Worm (Caenorhabditis elegans): ENCODE measurements around the gene F59A6.13.

Gene F59A6.13

ce11 chrII:5057315-5057714 lies 34.7 kb downstream of the F59A6.13 start (continued):
- TF ChIP-seq sptf-1 (tag; optimal IDR thresholded peaks at IDR 0.05) = no peak
- TF ChIP-seq dpl-1 (GFP tag; optimal IDR thresholded peaks at IDR 0.05) = peak; percentile 31 to 47 (median 44)
- TF ChIP-seq mab-9 (GFP tag; IDR thresholded peaks at IDR 0.05) = 0 out of 2 replicates have a peak, but pooled peaks have one; percentile 43
- no peak for TF ChIP-seq zag-1 (tag; optimal IDR thresholded peaks at IDR 0.05)
- TF ChIP-seq sup-37 (GFP tag; optimal IDR thresholded peaks at IDR 0.05) = no peak
- TF ChIP-seq lin-14 (GFP tag; optimal IDR thresholded peaks at IDR 0.05) = peak; percentile 53
- TF ChIP-seq nhr-12 (tag; optimal IDR thresholded peaks at IDR 0.05) = no peak
- no peak for TF ChIP-seq hlh-4 (tag; optimal IDR thresholded peaks at IDR 0.05)
- TF ChIP-seq lin-13 (GFP tag; optimal IDR thresholded peaks at IDR 0.05) = peak; percentile 62
- peak; percentile 76 for TF ChIP-seq nhr-20 (tag; optimal IDR thresholded peaks at IDR 0.05)
- TF ChIP-seq fkh-10 (GFP tag; optimal IDR thresholded peaks at IDR 0.05) = no peak
- peak; percentile 89 for TF ChIP-seq elt-2 (tag; optimal IDR thresholded peaks at IDR 0.05)
- no peak for TF ChIP-seq irx-1 (tag; optimal IDR thresholded peaks at IDR 0.05)
- TF ChIP-seq ceh-88 (GFP tag; IDR thresholded peaks at IDR 0.05) = no peak
- TF ChIP-seq nhr-77 (tag; optimal IDR thresholded peaks at IDR 0.05) = peak; percentile 23
- TF ChIP-seq ceh-63 (GFP tag; optimal IDR thresholded peaks at IDR 0.05) = no peak
- TF ChIP-seq skn-1 (tag; optimal IDR thresholded peaks at IDR 0.05) = peak; percentile 43
- TF ChIP-seq rnt-1 (tag; optimal IDR thresholded peaks at IDR 0.05) = peak; percentile 85
- peak in 2 of 3 experiments; percentile 11 for TF ChIP-seq ceh-82 (tag; optimal IDR thresholded peaks at IDR 0.05)
- peak; percentile 49 for TF ChIP-seq xbp-1 (tag; optimal IDR thresholded peaks at IDR 0.05)
- no peak for TF ChIP-seq tlp-1 (tag; optimal IDR thresholded peaks at IDR 0.05)
- TF ChIP-seq efl-3 (GFP tag; optimal IDR thresholded peaks at IDR 0.05) = no peak
- no peak for TF ChIP-seq alr-1 (tag; optimal IDR thresholded peaks at IDR 0.05; ENCODE audit: borderline replicate concordance)
- TF ChIP-seq egl-13 (tag; optimal IDR thresholded peaks at IDR 0.05) = no peak
- no peak for TF ChIP-seq nhr-76 (tag; optimal IDR thresholded peaks at IDR 0.05)
- TF ChIP-seq zip-4 (GFP tag; optimal IDR thresholded peaks at IDR 0.05) = peak; percentile 32
- peak; percentile 59 for TF ChIP-seq swsn-7 (tag; optimal IDR thresholded peaks at IDR 0.05)
- peak; percentile 74 for TF ChIP-seq nhr-71 (tag; optimal IDR thresholded peaks at IDR 0.05)
- no peak for TF ChIP-seq unc-62 (GFP tag; optimal IDR thresholded peaks at IDR 0.05)
- TF ChIP-seq lsy-2 (tag; optimal IDR thresholded peaks at IDR 0.05) = peak; percentile 76 to 79
- TF ChIP-seq grh-1 (GFP tag; IDR thresholded peaks at IDR 0.05) = 0 out of 2 replicates have a peak, but pooled peaks have one; percentile 21
- TF ChIP-seq mef-2 (tag; optimal IDR thresholded peaks at IDR 0.05) = no peak
- TF ChIP-seq fkh-8 (tag; optimal IDR thresholded peaks at IDR 0.05) = no peak
- peak; percentile 44 for TF ChIP-seq C16A3.4 (tag; optimal IDR thresholded peaks at IDR 0.05)
- peak; percentile 29 for TF ChIP-seq pax-3 (tag; optimal IDR thresholded peaks at IDR 0.05)
- no peak for TF ChIP-seq C04F5.9 (tag; optimal IDR thresholded peaks at IDR 0.05)
- no peak for TF ChIP-seq nhr-84 (tag; optimal IDR thresholded peaks at IDR 0.05)
- TF ChIP-seq vab-15 (tag; optimal IDR thresholded peaks at IDR 0.05) = no peak
- TF ChIP-seq nhr-85 (tag) = peak; percentile 81
- TF ChIP-seq unc-86 (tag; optimal IDR thresholded peaks at IDR 0.05) = no peak
- TF ChIP-seq nhr-28 (tag; optimal IDR thresholded peaks at IDR 0.05) = no peak
- no peak for TF ChIP-seq sox-4 (tag; optimal IDR thresholded peaks at IDR 0.05)
- no peak for TF ChIP-seq unc-98 (GFP tag; IDR thresholded peaks at IDR 0.05)
- peak; percentile 67 for TF ChIP-seq mep-1 (tag; optimal IDR thresholded peaks at IDR 0.05)
- no peak for TF ChIP-seq ceh-8 (GFP tag; optimal IDR thresholded peaks at IDR 0.05)

- TF ChIP-seq hlh-17 (GFP tag; optimal IDR thresholded peaks at IDR 0.05; ENCODE audit: borderline replicate concordance) (no peak), ceh-88 (GFP tag; IDR thresholded peaks at IDR 0.05) (no peak), vab-15 (tag; optimal IDR thresholded peaks at IDR 0.05) (no peak), ceh-8 (GFP tag; optimal IDR thresholded peaks at IDR 0.05) (no peak)
Observed at ce11 chrII:5058036-5058435, 35.4 kb downstream of the F59A6.13 start, which contains the start of gene C27A2.12. Gene C27A2.12 (minus strand): TSS chrII:5058136.
